Worm (Caenorhabditis elegans): ENCODE data around the gene K12B6.4.
A peak's percentile ranks its signal among the peaks of the same experiment; 100 is the strongest.

Gene K12B6.4

DNA sequence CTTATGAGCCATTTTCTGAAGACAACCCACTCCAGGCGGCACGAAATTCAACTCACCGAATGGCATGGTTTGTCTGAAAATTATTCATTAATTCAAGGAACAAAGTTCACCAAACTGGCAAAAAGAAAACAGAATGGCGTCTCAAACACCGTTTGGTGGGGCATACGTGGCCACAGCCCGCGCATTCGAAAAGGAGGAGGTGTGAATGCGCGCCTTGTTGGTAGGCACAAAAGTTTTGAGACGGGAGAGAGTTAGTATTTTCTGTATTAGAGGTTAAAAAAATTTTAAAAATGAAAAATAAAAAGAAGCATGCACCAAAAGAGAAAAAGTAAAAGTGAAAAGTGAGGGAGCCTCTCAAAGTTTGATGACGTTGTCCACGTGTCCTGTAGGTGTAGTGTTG is 30.9 kb upstream of the K12B6.4 start:
- no peak for TF ChIP-seq sem-2 (GFP tag; optimal IDR thresholded peaks at IDR 0.05)
- TF ChIP-seq drap-1 (GFP tag; optimal IDR thresholded peaks at IDR 0.05) = no peak
- no peak for TF ChIP-seq mls-2 (tag; optimal IDR thresholded peaks at IDR 0.05)
- TF ChIP-seq unc-62 (GFP tag; optimal IDR thresholded peaks at IDR 0.05) = no peak
- TF ChIP-seq snpc-4 (tag; optimal IDR thresholded peaks at IDR 0.05) = no peak
- no peak for TF ChIP-seq zip-8 (tag; optimal IDR thresholded peaks at IDR 0.05)
- no peak for TF ChIP-seq mab-5 (tag; optimal IDR thresholded peaks at IDR 0.05)
- TF ChIP-seq elt-3 (tag; optimal IDR thresholded peaks at IDR 0.05) = no peak
- no peak for TF ChIP-seq blmp-1 (tag; optimal IDR thresholded peaks at IDR 0.05)
- TF ChIP-seq ham-2 (GFP tag; optimal IDR thresholded peaks at IDR 0.05) = no peak
- TF ChIP-seq ces-1 (GFP tag; optimal IDR thresholded peaks at IDR 0.05) = no peak

- TF ChIP-seq mab-5 (tag; optimal IDR thresholded peaks at IDR 0.05) (no peak), elt-3 (tag; optimal IDR thresholded peaks at IDR 0.05) (no peak), unc-62 (GFP tag; optimal IDR thresholded peaks at IDR 0.05) (no peak), lsy-2 (tag; optimal IDR thresholded peaks at IDR 0.05) (no peak), bed-3 (GFP tag; optimal IDR thresholded peaks at IDR 0.05) (no peak), ham-2 (GFP tag; optimal IDR thresholded peaks at IDR 0.05) (no peak), mls-2 (tag; optimal IDR thresholded peaks at IDR 0.05) (no peak), lin-32 (GFP tag; optimal IDR thresholded peaks at IDR 0.05) (no peak), tbx-8 (GFP tag; optimal IDR thresholded peaks at IDR 0.05) (no peak), ceh-43 (GFP tag; optimal IDR thresholded peaks at IDR 0.05) (no peak), sptf-1 (tag; optimal IDR thresholded peaks at IDR 0.05) (no peak), nhr-237 (tag; optimal IDR thresholded peaks at IDR 0.05) (no peak), zip-8 (tag; optimal IDR thresholded peaks at IDR 0.05) (no peak), pha-4 (tag; optimal IDR thresholded peaks at IDR 0.05) (no peak), lin-13 (tag; optimal IDR thresholded peaks at IDR 0.05) (no peak)
Measured at ce11 chrV:6303471-6303870, 22.4 kb upstream of the K12B6.4 start, which contains the start of gene sago-1. Gene sago-1 (plus strand): TSS chrV:6303771.

ce11 chrV:6302465-6302864 is 21.4 kb upstream of the K12B6.4 start:
- TF ChIP-seq elt-1 (tag; optimal IDR thresholded peaks at IDR 0.05; ENCODE audit: borderline replicate concordance, insufficient read depth) (peak; percentile 89), lsy-2 (tag; optimal IDR thresholded peaks at IDR 0.05) (no peak)

DNA sequence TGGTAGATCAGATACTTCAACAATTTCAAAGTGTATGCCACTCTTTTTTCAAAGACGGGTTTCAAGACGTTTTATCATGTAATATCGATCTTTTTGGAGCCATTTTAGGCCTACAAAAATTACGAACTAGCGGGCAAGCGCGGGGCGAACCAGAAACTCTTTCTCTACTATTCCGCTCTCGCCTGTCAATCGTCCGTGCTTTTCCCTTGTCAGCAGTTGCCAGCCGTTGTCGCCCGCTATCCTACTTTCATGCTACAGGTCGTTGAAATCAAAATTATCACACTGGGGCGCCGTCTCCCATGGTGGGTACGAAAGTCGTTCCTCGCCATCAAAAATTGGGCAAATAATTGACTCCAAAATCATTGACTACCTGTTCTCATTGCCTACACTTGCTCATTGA is 20.0 kb upstream of the K12B6.4 start:
- TF ChIP-seq zip-8 (tag; optimal IDR thresholded peaks at IDR 0.05) (no peak), elt-1 (tag; optimal IDR thresholded peaks at IDR 0.05; ENCODE audit: borderline replicate concordance, insufficient read depth) (no peak), cnd-1 (tag; optimal IDR thresholded peaks at IDR 0.05) (no peak), mep-1 (tag; optimal IDR thresholded peaks at IDR 0.05) (no peak), lin-13 (tag; optimal IDR thresholded peaks at IDR 0.05) (no peak), nhr-28 (tag; optimal IDR thresholded peaks at IDR 0.05) (no peak), M03D4.4 (tag; optimal IDR thresholded peaks at IDR 0.05) (no peak), blmp-1 (tag; optimal IDR thresholded peaks at IDR 0.05) (no peak), snpc-4 (tag; optimal IDR thresholded peaks at IDR 0.05) (no peak)

ce11 chrV:6292401-6292800 is 11.3 kb upstream of the K12B6.4 start, which contains the start of gene K12B6.9:
Gene K12B6.9 (minus strand): TSS chrV:6292666.
- TF ChIP-seq snpc-4 (tag; optimal IDR thresholded peaks at IDR 0.05) (no peak), hlh-1 (tag; optimal IDR thresholded peaks at IDR 0.05) (no peak), blmp-1 (tag; optimal IDR thresholded peaks at IDR 0.05) (no peak), pha-4 (tag; optimal IDR thresholded peaks at IDR 0.05) (no peak), unc-39 (tag; optimal IDR thresholded peaks at IDR 0.05) (no peak), mep-1 (tag; optimal IDR thresholded peaks at IDR 0.05) (no peak), nhr-76 (tag; optimal IDR thresholded peaks at IDR 0.05) (no peak), lin-32 (GFP tag; optimal IDR thresholded peaks at IDR 0.05) (no peak)

- TF ChIP-seq ztf-11 (tag; optimal IDR thresholded peaks at IDR 0.05) (no peak), mls-2 (tag; optimal IDR thresholded peaks at IDR 0.05) (no peak), nhr-28 (tag; optimal IDR thresholded peaks at IDR 0.05) (no peak)
Measured at ce11 chrV:6291301-6291700, 10.2 kb upstream of the K12B6.4 start.

DNA sequence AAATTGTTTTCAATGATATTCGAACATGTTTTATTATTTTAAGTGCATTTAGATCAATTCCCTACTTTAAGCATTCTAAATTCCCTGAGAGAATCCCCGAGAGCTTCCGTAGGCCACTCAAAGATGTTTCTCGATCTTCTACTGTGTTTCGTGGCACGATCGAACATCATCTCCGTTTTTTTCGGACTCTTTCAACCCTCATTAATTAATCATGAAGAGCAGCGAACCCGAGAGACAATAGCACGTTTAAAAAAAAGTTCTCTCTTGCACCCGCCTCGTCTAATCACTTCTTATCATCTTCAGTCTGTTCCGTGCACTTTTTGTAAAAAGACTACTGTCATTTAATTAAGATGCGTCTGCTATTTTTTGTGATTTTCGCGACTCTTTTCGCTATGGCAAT is 7.5 kb upstream of the K12B6.4 start, which contains the start of gene K12B6.11:
Gene K12B6.11, plus strand, starts transcription at position 301 of the 400 bp plus-strand sequence.
- TF ChIP-seq ztf-11 (tag; optimal IDR thresholded peaks at IDR 0.05) (no peak), ces-1 (GFP tag; optimal IDR thresholded peaks at IDR 0.05) (no peak), unc-39 (tag; optimal IDR thresholded peaks at IDR 0.05) (no peak), mep-1 (tag; optimal IDR thresholded peaks at IDR 0.05) (no peak), nhr-2 (tag; optimal IDR thresholded peaks at IDR 0.05) (no peak), elt-3 (tag; optimal IDR thresholded peaks at IDR 0.05) (no peak), hlh-1 (tag; optimal IDR thresholded peaks at IDR 0.05) (no peak), sem-2 (GFP tag; optimal IDR thresholded peaks at IDR 0.05) (no peak), cnd-1 (tag; optimal IDR thresholded peaks at IDR 0.05) (no peak), ceh-83 (GFP tag; optimal IDR thresholded peaks at IDR 0.05) (no peak)

Measured in whole organism, mixed stage, embryonic.